Comparison of ENCODE assay signal across 2 fruit fly cellular contexts in genomic region chrX:11439270-11439669, dm6.
TF ChIP-seq lines count a peak whose summit lies in the region.

No protein-coding gene starts in this region.

TF ChIP-seq in whole organism, adult, 20 proteins besides CTCF, POLR2A, EP300 and RAD21 (continued from another document):
- no peak for TF ChIP-seq CG12768 (GFP tag; optimal IDR thresholded peaks at IDR 0.05; lab: Kevin White, UChicago)

TF ChIP-seq in whole organism, embryonic, 481 proteins besides CTCF, POLR2A, EP300 and RAD21 (continued from another document):
- no peak for TF ChIP-seq unpg (GFP tag; optimal IDR thresholded peaks at IDR 0.05; lab: Kevin White, UChicago)
- no peak for TF ChIP-seq bab2 (GFP tag; optimal IDR thresholded peaks at IDR 0.05; lab: Kevin White, UChicago)
- no peak for TF ChIP-seq Hr78 (GFP tag; optimal IDR thresholded peaks at IDR 0.05; lab: Kevin White, UChicago)
- TF ChIP-seq Chrac-16 (GFP tag; optimal IDR thresholded peaks at IDR 0.05; lab: Kevin White, UChicago), result no peak
- no peak for TF ChIP-seq nau (GFP tag; optimal IDR thresholded peaks at IDR 0.05; lab: Kevin White, UChicago)
- TF ChIP-seq CG3726 (GFP tag; IDR thresholded peaks at IDR 0.05; lab: Robert Waterston, UW), result no peak
- no peak for TF ChIP-seq vvl (GFP tag; IDR thresholded peaks at IDR 0.05; lab: Robert Waterston, UW)
- no peak for TF ChIP-seq chm (GFP tag; IDR thresholded peaks at IDR 0.05; lab: Robert Waterston, UW)
- TF ChIP-seq sens-2 (GFP tag; IDR thresholded peaks at IDR 0.05; lab: Robert Waterston, UW), result no peak
- TF ChIP-seq CG7928 (GFP tag; optimal IDR thresholded peaks at IDR 0.05; lab: Kevin White, UChicago), result no peak
- peak; percentile 19 for TF ChIP-seq cwo (GFP tag; optimal IDR thresholded peaks at IDR 0.05; lab: Kevin White, UChicago)
- no peak for TF ChIP-seq prd (optimal IDR thresholded peaks at IDR 0.05; lab: Kevin White, UChicago)
- TF ChIP-seq prd (GFP tag; IDR thresholded peaks at IDR 0.05; lab: Robert Waterston, UW), result no peak
- TF ChIP-seq Asciz (GFP tag; optimal IDR thresholded peaks at IDR 0.05; lab: Kevin White, UChicago), result no peak
- TF ChIP-seq NfI (GFP tag; optimal IDR thresholded peaks at IDR 0.05; lab: Kevin White, UChicago), result no peak
- TF ChIP-seq Eip74EF (GFP tag; optimal IDR thresholded peaks at IDR 0.05; lab: Kevin White, UChicago), result peak in 1 of 2 experiments; percentile 50
- peak; percentile 19 for TF ChIP-seq CG3407 (GFP tag; optimal IDR thresholded peaks at IDR 0.05; lab: Kevin White, UChicago)
- TF ChIP-seq caup (GFP tag; optimal IDR thresholded peaks at IDR 0.05; lab: Kevin White, UChicago; ENCODE audit: severe bottlenecking), result peak; percentile 3
- TF ChIP-seq chinmo (GFP tag; IDR thresholded peaks at IDR 0.05; lab: Robert Waterston, UW; ENCODE audit: partially characterized antibody), result 0 out of 4 replicates have a peak, but pooled peaks have one; percentile 19
- TF ChIP-seq Oaz (GFP tag; IDR thresholded peaks at IDR 0.05; lab: Robert Waterston, UW), result no peak
- peak; percentile 26 for TF ChIP-seq Fer1 (GFP tag; optimal IDR thresholded peaks at IDR 0.05; lab: Kevin White, UChicago)
- no peak for TF ChIP-seq CG8290 (GFP tag; optimal IDR thresholded peaks at IDR 0.05; lab: Kevin White, UChicago)
- TF ChIP-seq CG8290 (tag; optimal IDR thresholded peaks at IDR 0.05; lab: Kevin White, UChicago), result peak in 1 of 2 experiments; percentile 19
- peak; percentile 5 for TF ChIP-seq dmrt99B (tag; optimal IDR thresholded peaks at IDR 0.05; lab: Kevin White, UChicago)
- TF ChIP-seq lola (GFP tag; optimal IDR thresholded peaks at IDR 0.05; lab: Kevin White, UChicago), result no peak
- peak; percentile 20 for TF ChIP-seq CG7987 (GFP tag; optimal IDR thresholded peaks at IDR 0.05; lab: Kevin White, UChicago)
- TF ChIP-seq crol (GFP tag; IDR thresholded peaks at IDR 0.05; lab: Robert Waterston, UW), result peak; percentile 93
- TF ChIP-seq CG12769 (tag; optimal IDR thresholded peaks at IDR 0.05; lab: Kevin White, UChicago), result peak; percentile 35
- TF ChIP-seq PHDP (tag; optimal IDR thresholded peaks at IDR 0.05; lab: Kevin White, UChicago), result peak; percentile 7
- TF ChIP-seq CG13296 (GFP tag; optimal IDR thresholded peaks at IDR 0.05; lab: Kevin White, UChicago), result peak; percentile 16
- TF ChIP-seq knrl (GFP tag; IDR thresholded peaks at IDR 0.05; lab: Robert Waterston, UW; ENCODE audit: partially characterized antibody), result no peak
- TF ChIP-seq CG10543 (GFP tag; optimal IDR thresholded peaks at IDR 0.05; lab: Kevin White, UChicago), result peak; percentile 39
- no peak for TF ChIP-seq CG34422 (GFP tag; IDR thresholded peaks at IDR 0.05; lab: Robert Waterston, UW)
- no peak for TF ChIP-seq HLH54F (GFP tag; optimal IDR thresholded peaks at IDR 0.05; lab: Kevin White, UChicago)
- TF ChIP-seq Dad (GFP tag; optimal IDR thresholded peaks at IDR 0.05; lab: Kevin White, UChicago), result no peak
- TF ChIP-seq lab (GFP tag; optimal IDR thresholded peaks at IDR 0.05; lab: Kevin White, UChicago), result peak; percentile 33
- no peak for TF ChIP-seq cato (GFP tag; optimal IDR thresholded peaks at IDR 0.05; lab: Kevin White, UChicago; ENCODE audit: borderline replicate concordance)
- no peak for TF ChIP-seq bowl (GFP tag; IDR thresholded peaks at IDR 0.05; lab: Robert Waterston, UW)
- TF ChIP-seq CG11247 (GFP tag; IDR thresholded peaks at IDR 0.05; lab: Robert Waterston, UW), result no peak
- no peak for TF ChIP-seq Atf-2 (GFP tag; optimal IDR thresholded peaks at IDR 0.05; lab: Kevin White, UChicago)
- TF ChIP-seq Hey (tag; optimal IDR thresholded peaks at IDR 0.05; lab: Kevin White, UChicago), result no peak
- TF ChIP-seq CG32772 (GFP tag; IDR thresholded peaks at IDR 0.05; lab: Robert Waterston, UW), result no peak
- TF ChIP-seq cas (GFP tag; IDR thresholded peaks at IDR 0.05; lab: Robert Waterston, UW), result no peak
- TF ChIP-seq CG4854 (GFP tag; optimal IDR thresholded peaks at IDR 0.05; lab: Kevin White, UChicago), result no peak
- TF ChIP-seq HLH3B (GFP tag; IDR thresholded peaks at IDR 0.05; lab: Robert Waterston, UW), result no peak
- TF ChIP-seq trem (tag; optimal IDR thresholded peaks at IDR 0.05; lab: Kevin White, UChicago), result no peak
- TF ChIP-seq Atf6 (GFP tag; IDR thresholded peaks at IDR 0.05; lab: Robert Waterston, UW), result no peak
- no peak for TF ChIP-seq CG12391 (tag; optimal IDR thresholded peaks at IDR 0.05; lab: Kevin White, UChicago)
- no peak for TF ChIP-seq fru (optimal IDR thresholded peaks at IDR 0.05; lab: Kevin White, UChicago)
- TF ChIP-seq chif (GFP tag; optimal IDR thresholded peaks at IDR 0.05; lab: Kevin White, UChicago), result no peak
- no peak for TF ChIP-seq CG33213 (GFP tag; optimal IDR thresholded peaks at IDR 0.05; lab: Kevin White, UChicago)
- TF ChIP-seq CG15601 (tag; optimal IDR thresholded peaks at IDR 0.05; lab: Kevin White, UChicago), result no peak
- no peak for TF ChIP-seq lov (optimal IDR thresholded peaks at IDR 0.05; lab: Kevin White, UChicago)
- no peak for TF ChIP-seq lov (GFP tag; IDR thresholded peaks at IDR 0.05; lab: Robert Waterston, UW)
- TF ChIP-seq unc-4 (GFP tag; IDR thresholded peaks at IDR 0.05; lab: Robert Waterston, UW; ENCODE audit: partially characterized antibody), result no peak
- TF ChIP-seq kay (GFP tag; optimal IDR thresholded peaks at IDR 0.05; lab: Kevin White, UChicago), result no peak
- TF ChIP-seq Dek (tag; optimal IDR thresholded peaks at IDR 0.05; lab: Kevin White, UChicago), result no peak
- TF ChIP-seq CG11696 (GFP tag; IDR thresholded peaks at IDR 0.05; lab: Robert Waterston, UW), result no peak
- TF ChIP-seq aop (GFP tag; IDR thresholded peaks at IDR 0.05; lab: Robert Waterston, UW), result no peak
- peak; percentile 14 for TF ChIP-seq CG15269 (tag; optimal IDR thresholded peaks at IDR 0.05; lab: Kevin White, UChicago)
- no peak for TF ChIP-seq CG4730 (GFP tag; IDR thresholded peaks at IDR 0.05; lab: Robert Waterston, UW)
- TF ChIP-seq sc (optimal IDR thresholded peaks at IDR 0.05; lab: Kevin White, UChicago), result no peak
- TF ChIP-seq sc (GFP tag; optimal IDR thresholded peaks at IDR 0.05; lab: Kevin White, UChicago), result no peak
- TF ChIP-seq CkIIα-i1 (GFP tag; IDR thresholded peaks at IDR 0.05; lab: Robert Waterston, UW), result no peak
- 0 out of 2 replicates have a peak, but pooled peaks have one; percentile 11 for TF ChIP-seq Rfx (GFP tag; IDR thresholded peaks at IDR 0.05; lab: Robert Waterston, UW)
- TF ChIP-seq CG8089 (GFP tag; optimal IDR thresholded peaks at IDR 0.05; lab: Kevin White, UChicago), result no peak
- TF ChIP-seq tgo (GFP tag; IDR thresholded peaks at IDR 0.05; lab: Robert Waterston, UW), result no peak
- TF ChIP-seq CG5953 (GFP tag; IDR thresholded peaks at IDR 0.05; lab: Robert Waterston, UW), result no peak
- TF ChIP-seq CG14014 (GFP tag; IDR thresholded peaks at IDR 0.05; lab: Robert Waterston, UW), result no peak
- no peak for TF ChIP-seq Abd-B (GFP tag; optimal IDR thresholded peaks at IDR 0.05; lab: Kevin White, UChicago)
- no peak for TF ChIP-seq Fer2 (tag; optimal IDR thresholded peaks at IDR 0.05; lab: Kevin White, UChicago)
- TF ChIP-seq fd64A (GFP tag; optimal IDR thresholded peaks at IDR 0.05; lab: Kevin White, UChicago), result no peak
- no peak for TF ChIP-seq CG13424 (tag; optimal IDR thresholded peaks at IDR 0.05; lab: Kevin White, UChicago)
- no peak for TF ChIP-seq tap (tag; optimal IDR thresholded peaks at IDR 0.05; lab: Kevin White, UChicago)
- TF ChIP-seq Med (GFP tag; lab: Kevin White, UChicago), result no peak
- TF ChIP-seq CG7745 (tag; optimal IDR thresholded peaks at IDR 0.05; lab: Kevin White, UChicago), result no peak
